Fruit fly (Drosophila melanogaster): ENCODE results near the gene Snmp1.

- no peak for TF ChIP-seq CTCF (optimal IDR thresholded peaks at IDR 0.05)
- no peak for TF ChIP-seq CG8478 (optimal IDR thresholded peaks at IDR 0.05)
These were observed 15.1 kb downstream of the Snmp1 start for dm6 chr3R:21152856-21153278.

All from S2 (cell line).